Fruit fly (Drosophila melanogaster): ENCODE measurements around the gene Tsf1.

Tsf1 gene

dm6 chrX:18366851-18367649 lies 19.8 kb upstream of the Tsf1 start (continued):
- TF ChIP-seq CG1621 (tag; optimal IDR thresholded peaks at IDR 0.05) (peak; percentile 15), Smox (GFP tag; optimal IDR thresholded peaks at IDR 0.05) (peak; percentile 44), svp (GFP tag) (peak; percentile 93), ss (GFP tag; optimal IDR thresholded peaks at IDR 0.05) (peak; percentile 46 to 73), Hr39 (GFP tag; optimal IDR thresholded peaks at IDR 0.05) (peak; percentile 71), Met (GFP tag; optimal IDR thresholded peaks at IDR 0.05) (peak; percentile 80), CG7368 (GFP tag; optimal IDR thresholded peaks at IDR 0.05) (no peak), esn (GFP tag; optimal IDR thresholded peaks at IDR 0.05) (peak; percentile 67), CG10669 (GFP tag; optimal IDR thresholded peaks at IDR 0.05) (peak; percentile 66), lz (GFP tag; optimal IDR thresholded peaks at IDR 0.05) (peak; percentile 76), fd85E (GFP tag; optimal IDR thresholded peaks at IDR 0.05) (no peak), cyc (GFP tag; optimal IDR thresholded peaks at IDR 0.05) (peak; percentile 67), CG3032 (tag; optimal IDR thresholded peaks at IDR 0.05) (peak; percentile 66), CG4318 (GFP tag; optimal IDR thresholded peaks at IDR 0.05) (peak; percentile 51), Gug (GFP tag; IDR thresholded peaks at IDR 0.05) (peak; percentile 65), CG11294 (GFP tag; IDR thresholded peaks at IDR 0.05) (peak; percentile 72; the same call in 1 of the 2 replicates), Hr4 (GFP tag; optimal IDR thresholded peaks at IDR 0.05) (peak; percentile 78)

dm6 chrX:18367806-18368643 lies 18.9 kb upstream of the Tsf1 start:
- TF ChIP-seq CG10669 (GFP tag; optimal IDR thresholded peaks at IDR 0.05) (peak; percentile 47), Hr38 (GFP tag; optimal IDR thresholded peaks at IDR 0.05) (no peak), Sox102F (GFP tag; optimal IDR thresholded peaks at IDR 0.05) (no peak), dsx (GFP tag; optimal IDR thresholded peaks at IDR 0.05; ENCODE audit: poor library complexity, severe bottlenecking) (no peak), Eip78C (GFP tag) (peak; percentile 88), CG4318 (GFP tag; optimal IDR thresholded peaks at IDR 0.05) (peak; percentile 51), CG7368 (GFP tag; optimal IDR thresholded peaks at IDR 0.05) (peak; percentile 19), CG10631 (GFP tag; optimal IDR thresholded peaks at IDR 0.05) (peak; percentile 30), CG1621 (tag; optimal IDR thresholded peaks at IDR 0.05) (peak; percentile 16), fd59A (GFP tag; optimal IDR thresholded peaks at IDR 0.05) (peak; percentile 31), Sox14 (GFP tag; optimal IDR thresholded peaks at IDR 0.05) (peak; percentile 28), cyc (GFP tag; optimal IDR thresholded peaks at IDR 0.05) (peak; percentile 45), CG6276 (GFP tag; optimal IDR thresholded peaks at IDR 0.05) (peak; percentile 37), Ets96B (tag; optimal IDR thresholded peaks at IDR 0.05) (no peak), pdm3 (GFP tag; optimal IDR thresholded peaks at IDR 0.05) (peak; percentile 39), CG8319 (GFP tag; optimal IDR thresholded peaks at IDR 0.05) (no peak), CG6854 (GFP tag; optimal IDR thresholded peaks at IDR 0.05) (no peak), CG11762 (GFP tag; optimal IDR thresholded peaks at IDR 0.05; ENCODE audit: insufficient read depth) (no peak), Gug (GFP tag; IDR thresholded peaks at IDR 0.05) (peak; percentile 73), Ets21C (GFP tag; optimal IDR thresholded peaks at IDR 0.05) (no peak), fd85E (GFP tag; optimal IDR thresholded peaks at IDR 0.05) (no peak), CG3032 (tag; optimal IDR thresholded peaks at IDR 0.05) (no peak), salr (GFP tag; optimal IDR thresholded peaks at IDR 0.05) (peak; percentile 35 to 41), Smox (GFP tag; optimal IDR thresholded peaks at IDR 0.05) (peak; percentile 35), Lpt (GFP tag; optimal IDR thresholded peaks at IDR 0.05) (no peak), CG6163 (GFP tag; IDR thresholded peaks at IDR 0.05) (peak; percentile 72), Hr4 (GFP tag; optimal IDR thresholded peaks at IDR 0.05) (peak; percentile 7), lz (GFP tag; optimal IDR thresholded peaks at IDR 0.05) (peak; percentile 30), esn (GFP tag; optimal IDR thresholded peaks at IDR 0.05) (peak; percentile 47), CG11902 (GFP tag; optimal IDR thresholded peaks at IDR 0.05) (peak; percentile 39), CG8119 (GFP tag; IDR thresholded peaks at IDR 0.05) (peak; percentile 57), topi (GFP tag; optimal IDR thresholded peaks at IDR 0.05) (peak; percentile 31), ss (GFP tag; optimal IDR thresholded peaks at IDR 0.05) (no peak), OdsH (GFP tag; optimal IDR thresholded peaks at IDR 0.05) (peak; percentile 38), Hr39 (GFP tag; optimal IDR thresholded peaks at IDR 0.05) (peak; percentile 10), Eip75B (GFP tag; optimal IDR thresholded peaks at IDR 0.05) (peak; percentile 2), Eip93F (GFP tag; optimal IDR thresholded peaks at IDR 0.05) (no peak), Sox15 (GFP tag; optimal IDR thresholded peaks at IDR 0.05) (peak; percentile 32), CG15336 (GFP tag; IDR thresholded peaks at IDR 0.05) (peak; percentile 36), CG11294 (GFP tag; IDR thresholded peaks at IDR 0.05) (peak; percentile 63), CG32006 (GFP tag; optimal IDR thresholded peaks at IDR 0.05) (peak; percentile 72), svp (GFP tag) (peak; percentile 88), eg (GFP tag; IDR thresholded peaks at IDR 0.05) (peak; percentile 86)
